Worm (Caenorhabditis elegans) whole organism, L1 larva: ENCODE results near the gene pelo-1.

Source experiments
- aly-2 ChIP-seq: fragments of 150-350 bp; optimal IDR thresholded peaks from 2 replicates; lab custom pipeline; 2014; ENCODE audit warnings: missing biosample characterization, missing genetic modification characterization
- fos-1 ChIP-seq: fragments of 150-350 bp; optimal IDR thresholded peaks from 2 replicates; lab custom pipeline; 2014; ENCODE audit warnings: missing biosample characterization, missing genetic modification characterization
- jun-1 ChIP-seq: fragments of 150-350 bp; optimal IDR thresholded peaks from 2 replicates; lab custom pipeline; 2014; ENCODE audit warnings: missing biosample characterization, missing genetic modification reagents, missing genetic modification characterization
- mep-1 ChIP-seq: fragments of 150-350 bp; optimal IDR thresholded peaks from 2 replicates; lab custom pipeline; 2014; ENCODE audit warnings: missing biosample characterization, missing genetic modification characterization
- nhr-12 ChIP-seq: sonication (generic microtip); optimal IDR thresholded peaks from 2 replicates; lab custom pipeline; 2017; ENCODE audit warnings: missing biosample characterization, missing genetic modification characterization
- pag-3 ChIP-seq: sonication (generic microtip); optimal IDR thresholded peaks from 2 replicates; lab custom pipeline; 2017; ENCODE audit warnings: missing genetic modification characterization, mild to moderate bottlenecking, missing compliant biosample characterization, antibody characterized with exemption, borderline replicate concordance; ENCODE audit not compliant: insufficient read depth
- snpc-4 ChIP-seq: fragments of 150-350 bp; optimal IDR thresholded peaks from 2 replicates; lab custom pipeline; 2014; ENCODE audit warnings: missing biosample characterization, missing genetic modification characterization
- sox-4 ChIP-seq: sonication (generic microtip); optimal IDR thresholded peaks from 2 replicates; lab custom pipeline; 2016; ENCODE audit warnings: missing genetic modification characterization, missing compliant biosample characterization
- unc-62 ChIP-seq: fragments of 150-350 bp; optimal IDR thresholded peaks from 2 replicates; lab custom pipeline; 2014; ENCODE audit warnings: missing biosample characterization, missing genetic modification reagents, missing genetic modification characterization
- unc-86 ChIP-seq: sonication (generic microtip); optimal IDR thresholded peaks from 2 replicates; lab custom pipeline; 2016; ENCODE audit warnings: missing genetic modification characterization, missing compliant biosample characterization

DNA sequence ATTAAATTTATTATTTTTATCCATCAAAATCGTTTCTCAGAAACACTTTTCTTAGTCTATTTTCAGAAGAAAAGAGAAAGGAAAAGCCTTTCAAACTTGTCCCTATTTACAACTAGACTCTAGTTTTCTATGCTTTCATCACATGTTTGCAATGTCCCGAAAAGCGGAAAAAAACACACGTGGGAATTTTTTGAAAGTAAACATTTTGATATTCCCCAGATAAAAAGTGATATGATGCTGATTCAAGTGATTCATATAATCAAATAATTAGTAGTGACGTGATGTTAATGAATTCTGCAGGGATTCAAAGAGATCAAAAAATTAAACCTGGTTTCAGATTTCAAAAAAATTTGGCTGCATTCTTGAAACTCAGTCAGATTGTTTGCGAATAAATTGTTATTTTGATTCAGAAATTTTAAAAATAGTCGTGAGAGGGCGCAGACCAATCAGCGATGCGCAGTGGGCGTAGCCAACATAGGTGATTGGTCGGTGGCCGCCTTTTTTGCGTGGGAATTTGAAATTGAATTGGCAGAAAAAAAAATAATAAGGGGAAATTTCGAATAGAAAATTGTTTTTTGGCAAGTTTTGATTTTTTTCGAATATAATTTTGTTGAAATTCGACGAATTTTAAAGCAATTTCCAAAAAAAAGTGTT is 30.7 kb upstream of the pelo-1 start:
- TF ChIP-seq unc-86 (no peak), jun-1 (tag; lab: Kevin White, UChicago) (no peak), fos-1 (no peak), snpc-4 (tag; lab: Kevin White, UChicago) (no peak), mep-1 (tag; lab: Kevin White, UChicago) (no peak), unc-62 (GFP tag; lab: Kevin White, UChicago) (no peak), sox-4 (tag; lab: Kevin White, UChicago) (no peak), pag-3 (tag; lab: Kevin White, UChicago) (no peak), nhr-12 (no peak), aly-2 (no peak)
